Worm (Caenorhabditis elegans) whole organism, mixed stage, embryonic: ENCODE measurements around the gene papl-1.

ENCODE experiments used
- bed-3 ChIP-seq: fragments of 200-800 bp; sonication (Bioruptor generic); optimal IDR thresholded peaks from 3 replicates; lab custom pipeline; 2018; ENCODE audit warnings: mild to moderate bottlenecking, missing genetic modification characterization, moderate library complexity, missing compliant biosample characterization
- blmp-1 ChIP-seq: fragments of 150-350 bp; optimal IDR thresholded peaks from 2 replicates; lab custom pipeline; 2014; ENCODE audit warnings: missing biosample characterization, missing genetic modification characterization
- ceh-39 ChIP-seq: fragments of 150-350 bp; optimal IDR thresholded peaks from 2 replicates; lab custom pipeline; 2014; ENCODE audit warnings: missing biosample characterization, missing genetic modification characterization
- ceh-43 ChIP-seq: fragments of 200-800 bp; sonication (Bioruptor generic); optimal IDR thresholded peaks from 2 replicates; lab custom pipeline; 2018; ENCODE audit warnings: mild to moderate bottlenecking, missing genetic modification characterization, moderate library complexity, missing compliant biosample characterization
- ces-1 ChIP-seq: fragments of 150-350 bp; optimal IDR thresholded peaks from 2 replicates; lab custom pipeline; 2014; ENCODE audit warnings: missing biosample characterization, missing genetic modification reagents, missing genetic modification characterization
- cnd-1 ChIP-seq: fragments of 200-800 bp; sonication (Bioruptor generic); optimal IDR thresholded peaks from 2 replicates; lab custom pipeline; 2018; ENCODE audit warnings: mild to moderate bottlenecking, missing genetic modification characterization, missing compliant biosample characterization
- drap-1 ChIP-seq: fragments of 200-800 bp; sonication (Bioruptor generic); optimal IDR thresholded peaks from 3 replicates; lab custom pipeline; 2018; ENCODE audit warnings: mild to moderate bottlenecking, missing genetic modification characterization, missing compliant biosample characterization
- elt-1 ChIP-seq: sonication (generic microtip); optimal IDR thresholded peaks from 2 replicates; lab custom pipeline; 2017; ENCODE audit warnings: missing genetic modification characterization, mild to moderate bottlenecking, missing compliant biosample characterization, antibody characterized with exemption, moderate library complexity, borderline replicate concordance; ENCODE audit not compliant: insufficient read depth
- elt-3 ChIP-seq: fragments of 150-350 bp; optimal IDR thresholded peaks from 2 replicates; lab custom pipeline; 2014; ENCODE audit warnings: missing biosample characterization, missing genetic modification characterization
- flh-1 ChIP-seq: fragments of 200-800 bp; sonication (Bioruptor generic); optimal IDR thresholded peaks from 2 replicates; lab custom pipeline; 2018; ENCODE audit warnings: mild to moderate bottlenecking, missing genetic modification characterization, moderate library complexity, missing compliant biosample characterization
- ham-2 ChIP-seq: fragments of 200-800 bp; sonication (Bioruptor generic); optimal IDR thresholded peaks from 2 replicates; lab custom pipeline; 2018; ENCODE audit warnings: mild to moderate bottlenecking, missing genetic modification characterization, missing compliant biosample characterization
- hlh-1 ChIP-seq: fragments of 150-350 bp; optimal IDR thresholded peaks from 2 replicates; lab custom pipeline; 2014; ENCODE audit warnings: missing biosample characterization, missing genetic modification reagents, missing genetic modification characterization
- lin-13 ChIP-seq: fragments of 150-350 bp; optimal IDR thresholded peaks from 2 replicates; lab custom pipeline; 2014; ENCODE audit warnings: missing biosample characterization, missing genetic modification characterization
- lin-32 ChIP-seq: fragments of 200-800 bp; sonication (Bioruptor generic); optimal IDR thresholded peaks from 2 replicates; lab custom pipeline; 2018; ENCODE audit warnings: mild to moderate bottlenecking, missing genetic modification characterization, missing compliant biosample characterization
- lsy-2 ChIP-seq: fragments of 150-350 bp; optimal IDR thresholded peaks from 2 replicates; lab custom pipeline; 2014; ENCODE audit warnings: missing biosample characterization, missing genetic modification characterization
- mab-5 ChIP-seq: fragments of 150-350 bp; optimal IDR thresholded peaks from 2 replicates; lab custom pipeline; 2014; ENCODE audit warnings: missing biosample characterization, missing genetic modification characterization
- mls-2 ChIP-seq: sonication (generic microtip); optimal IDR thresholded peaks from 2 replicates; lab custom pipeline; 2016; ENCODE audit warnings: mild to moderate bottlenecking, missing genetic modification characterization, moderate library complexity, missing compliant biosample characterization
- nhr-12 ChIP-seq: fragments of 150-350 bp; optimal IDR thresholded peaks from 2 replicates; lab custom pipeline; 2014; ENCODE audit warnings: missing biosample characterization, missing genetic modification characterization
- nhr-237 ChIP-seq: fragments of 150-350 bp; optimal IDR thresholded peaks from 2 replicates; lab custom pipeline; 2014; ENCODE audit warnings: missing biosample characterization, missing genetic modification characterization
- nhr-28 ChIP-seq: fragments of 150-350 bp; optimal IDR thresholded peaks from 2 replicates; lab custom pipeline; 2014; ENCODE audit warnings: missing biosample characterization, missing genetic modification characterization
- nhr-76 ChIP-seq: sonication (generic microtip); optimal IDR thresholded peaks from 2 replicates; lab custom pipeline; 2017; ENCODE audit warnings: missing biosample characterization, missing genetic modification characterization
- pha-4 ChIP-seq: fragments of 150-350 bp; optimal IDR thresholded peaks from 2 replicates; lab custom pipeline; 2018; ENCODE audit warnings: missing biosample characterization, missing genetic modification reagents, missing genetic modification characterization
- sem-2 ChIP-seq: fragments of 200-800 bp; sonication (Bioruptor generic); optimal IDR thresholded peaks from 2 replicates; lab custom pipeline; 2018; ENCODE audit warnings: mild to moderate bottlenecking, missing genetic modification characterization, missing compliant biosample characterization
- snpc-4 ChIP-seq: fragments of 150-350 bp; optimal IDR thresholded peaks from 2 replicates; lab custom pipeline; 2014; ENCODE audit warnings: missing biosample characterization, missing genetic modification characterization
- sptf-1 ChIP-seq: sonication (generic microtip); optimal IDR thresholded peaks from 2 replicates; lab custom pipeline; 2017; ENCODE audit warnings: mild to moderate bottlenecking, missing genetic modification characterization, moderate library complexity, missing compliant biosample characterization
- tbx-8 ChIP-seq: fragments of 200-800 bp; sonication (Bioruptor generic); optimal IDR thresholded peaks from 2 replicates; lab custom pipeline; 2018; ENCODE audit warnings: mild to moderate bottlenecking, missing genetic modification characterization, moderate library complexity, missing compliant biosample characterization
- unc-120 ChIP-seq: sonication (generic microtip); optimal IDR thresholded peaks from 2 replicates; lab custom pipeline; 2017; ENCODE audit warnings: missing genetic modification characterization, missing compliant biosample characterization; ENCODE audit not compliant: poor library complexity, severe bottlenecking
- unc-39 ChIP-seq: fragments of 150-350 bp; optimal IDR thresholded peaks from 2 replicates; lab custom pipeline; 2014; ENCODE audit warnings: missing biosample characterization, missing genetic modification characterization
- unc-62 ChIP-seq: fragments of 150-350 bp; optimal IDR thresholded peaks from 2 replicates; lab custom pipeline; 2014; ENCODE audit warnings: missing biosample characterization, missing genetic modification reagents, missing genetic modification characterization
- zip-8 ChIP-seq: fragments of 150-350 bp; optimal IDR thresholded peaks from 2 replicates; lab custom pipeline; 2014; ENCODE audit warnings: missing biosample characterization, missing genetic modification characterization
- ztf-11 ChIP-seq: fragments of 150-350 bp; optimal IDR thresholded peaks from 2 replicates; lab custom pipeline; 2014; ENCODE audit warnings: missing biosample characterization, missing genetic modification characterization

papl-1 gene

ce11 chrV:12796908-12797490 is 37.4 kb upstream of the papl-1 start:
- TF ChIP-seq ceh-43 (GFP tag; lab: Kevin White, UChicago) (no peak), tbx-8 (GFP tag; lab: Kevin White, UChicago) (no peak), drap-1 (GFP tag; lab: Kevin White, UChicago) (no peak), zip-8 (tag; lab: Kevin White, UChicago) (no peak), nhr-237 (tag; lab: Kevin White, UChicago) (no peak), nhr-12 (tag; lab: Kevin White, UChicago) (no peak), unc-120 (tag; lab: Kevin White, UChicago) (no peak), flh-1 (GFP tag; lab: Kevin White, UChicago) (no peak), unc-39 (no peak), unc-62 (GFP tag; lab: Kevin White, UChicago) (no peak), ces-1 (no peak), mab-5 (tag; lab: Kevin White, UChicago) (no peak), mls-2 (tag; lab: Kevin White, UChicago) (no peak), bed-3 (GFP tag; lab: Kevin White, UChicago) (no peak)

ce11 chrV:12795927-12796326 is 36.4 kb upstream of the papl-1 start:
- TF ChIP-seq tbx-8 (GFP tag; lab: Kevin White, UChicago) = no peak
- TF ChIP-seq cnd-1 (tag; lab: Kevin White, UChicago) = no peak
- TF ChIP-seq unc-120 (tag; lab: Kevin White, UChicago) = no peak
- TF ChIP-seq elt-1 (tag; lab: Kevin White, UChicago) = no peak
- no peak for TF ChIP-seq drap-1 (GFP tag; lab: Kevin White, UChicago)
- no peak for TF ChIP-seq nhr-76
- no peak for TF ChIP-seq ceh-39
- no peak for TF ChIP-seq lsy-2 (tag; lab: Kevin White, UChicago)
- TF ChIP-seq ztf-11 (tag; lab: Kevin White, UChicago) = no peak
- no peak for TF ChIP-seq flh-1 (GFP tag; lab: Kevin White, UChicago)
- no peak for TF ChIP-seq pha-4 (tag; lab: Kevin White, UChicago)
- no peak for TF ChIP-seq lin-32
- TF ChIP-seq unc-62 (GFP tag; lab: Kevin White, UChicago) = no peak
- no peak for TF ChIP-seq snpc-4 (tag; lab: Kevin White, UChicago)
- no peak for TF ChIP-seq hlh-1

ce11 chrV:12795196-12795595 is 35.6 kb upstream of the papl-1 start, which contains the start of gene ugt-4:
Gene ugt-4, minus strand, starts transcription at chrV:12795336.
- TF ChIP-seq sptf-1 (tag; lab: Kevin White, UChicago) = no peak
- no peak for TF ChIP-seq ztf-11 (tag; lab: Kevin White, UChicago)
- no peak for TF ChIP-seq ham-2 (GFP tag; lab: Kevin White, UChicago)
- no peak for TF ChIP-seq ces-1
- TF ChIP-seq elt-3 (tag; lab: Kevin White, UChicago) = no peak
- TF ChIP-seq cnd-1 (tag; lab: Kevin White, UChicago) = no peak
- TF ChIP-seq lin-32 = no peak
- no peak for TF ChIP-seq nhr-76
- TF ChIP-seq elt-1 (tag; lab: Kevin White, UChicago) = no peak
- TF ChIP-seq ceh-43 (GFP tag; lab: Kevin White, UChicago) = no peak
- no peak for TF ChIP-seq tbx-8 (GFP tag; lab: Kevin White, UChicago)
- no peak for TF ChIP-seq unc-120 (tag; lab: Kevin White, UChicago)
- TF ChIP-seq hlh-1 = no peak
- TF ChIP-seq pha-4 (tag; lab: Kevin White, UChicago) = no peak
- no peak for TF ChIP-seq nhr-28 (tag; lab: Kevin White, UChicago)
- no peak for TF ChIP-seq nhr-12 (tag; lab: Kevin White, UChicago)
- TF ChIP-seq mls-2 (tag; lab: Kevin White, UChicago) = no peak
- TF ChIP-seq mab-5 (tag; lab: Kevin White, UChicago) = no peak

- TF ChIP-seq blmp-1 = no peak
- no peak for TF ChIP-seq unc-62 (GFP tag; lab: Kevin White, UChicago)
- no peak for TF ChIP-seq nhr-76
- TF ChIP-seq sem-2 (GFP tag; lab: Kevin White, UChicago) = no peak
- TF ChIP-seq lin-13 (tag; lab: Kevin White, UChicago) = no peak
- no peak for TF ChIP-seq ham-2 (GFP tag; lab: Kevin White, UChicago)
- TF ChIP-seq, all 35 proteins: peak for 0
Measured at ce11 chrV:12792752-12793151, 33.2 kb upstream of the papl-1 start, which contains the start of gene ugt-5. Gene ugt-5, minus strand, starts transcription at chrV:12792965.
